Worm (Caenorhabditis elegans): ENCODE data around the gene dmd-3.
A peak's percentile ranks its signal among the peaks of the same experiment; 100 is the strongest.

dmd-3 gene

ce11 chrV:19611675-19612345 is 43.2 kb downstream of the dmd-3 start (continued):
- no peak for TF ChIP-seq tbx-2 (tag; optimal IDR thresholded peaks at IDR 0.05)
- TF ChIP-seq elt-2 (tag; optimal IDR thresholded peaks at IDR 0.05) = no peak
- no peak for TF ChIP-seq fkh-2 (tag; optimal IDR thresholded peaks at IDR 0.05)

ce11 chrV:19610118-19610707 is 44.8 kb downstream of the dmd-3 start:
- peak; percentile 23 for TF ChIP-seq ztf-4 (tag; optimal IDR thresholded peaks at IDR 0.05)
- TF ChIP-seq ztf-11 (tag; optimal IDR thresholded peaks at IDR 0.05) = no peak

- TF ChIP-seq mdl-1 (tag; optimal IDR thresholded peaks at IDR 0.05) = no peak
- no peak for TF ChIP-seq aly-2 (tag; optimal IDR thresholded peaks at IDR 0.05)
- TF ChIP-seq nhr-76 (tag; optimal IDR thresholded peaks at IDR 0.05) = no peak
- TF ChIP-seq elt-2 (tag; optimal IDR thresholded peaks at IDR 0.05) = no peak
- TF ChIP-seq pqm-1 (tag; optimal IDR thresholded peaks at IDR 0.05) = no peak
- TF ChIP-seq eor-1 (tag; optimal IDR thresholded peaks at IDR 0.05) = no peak
- no peak for TF ChIP-seq hmg-11 (tag; optimal IDR thresholded peaks at IDR 0.05)
- TF ChIP-seq nhr-23 (tag; optimal IDR thresholded peaks at IDR 0.05) = no peak
- no peak for TF ChIP-seq nhr-237 (tag; optimal IDR thresholded peaks at IDR 0.05)
- TF ChIP-seq ZK546.5 (tag; optimal IDR thresholded peaks at IDR 0.05) = no peak
- TF ChIP-seq nfya-1 (tag; optimal IDR thresholded peaks at IDR 0.05; ENCODE audit: insufficient read depth) = no peak
- TF ChIP-seq lin-39 (tag; optimal IDR thresholded peaks at IDR 0.05) = no peak
- no peak for TF ChIP-seq egl-27 (tag; optimal IDR thresholded peaks at IDR 0.05)
- TF ChIP-seq lin-15B (tag; optimal IDR thresholded peaks at IDR 0.05) = no peak
- TF ChIP-seq fkh-10 (GFP tag; optimal IDR thresholded peaks at IDR 0.05) = no peak
- no peak for TF ChIP-seq sea-2 (GFP tag; optimal IDR thresholded peaks at IDR 0.05)
- no peak for TF ChIP-seq elt-1 (tag; optimal IDR thresholded peaks at IDR 0.05)
- TF ChIP-seq nhr-77 (tag; optimal IDR thresholded peaks at IDR 0.05) = no peak
- no peak for TF ChIP-seq fos-1 (tag; optimal IDR thresholded peaks at IDR 0.05)
Observed at ce11 chrV:19609194-19609593, 45.9 kb downstream of the dmd-3 start, which contains the start of gene grsp-1. Gene grsp-1 (plus strand): TSS chrV:19609494.

ce11 chrV:19608665-19609064 is 46.4 kb downstream of the dmd-3 start:
- TF ChIP-seq egl-5 (tag; optimal IDR thresholded peaks at IDR 0.05) = no peak
- TF ChIP-seq nhr-43 (tag; optimal IDR thresholded peaks at IDR 0.05; ENCODE audit: poor library complexity, severe bottlenecking) = peak; percentile 1
- no peak for TF ChIP-seq nhr-11 (tag; optimal IDR thresholded peaks at IDR 0.05)
- peak; percentile 2 for TF ChIP-seq nhr-25 (tag; optimal IDR thresholded peaks at IDR 0.05)
- peak; percentile 46 for TF ChIP-seq nhr-23 (tag; optimal IDR thresholded peaks at IDR 0.05)
- TF ChIP-seq elt-3 (tag; optimal IDR thresholded peaks at IDR 0.05) = peak in 1 of 3 experiments; percentile 66

ce11 chrV:19605880-19606279 is 49.2 kb downstream of the dmd-3 start, which contains the start of gene nlp-25:
Gene nlp-25 (plus strand): TSS chrV:19606180.
- TF ChIP-seq mdl-1 (tag; optimal IDR thresholded peaks at IDR 0.05) = no peak
- no peak for TF ChIP-seq unc-62 (GFP tag; optimal IDR thresholded peaks at IDR 0.05)
- TF ChIP-seq mml-1 (tag; optimal IDR thresholded peaks at IDR 0.05) = no peak
- TF ChIP-seq tbx-2 (tag; optimal IDR thresholded peaks at IDR 0.05) = no peak
- no peak for TF ChIP-seq sea-2 (GFP tag; optimal IDR thresholded peaks at IDR 0.05)
- TF ChIP-seq ceh-28 (tag; optimal IDR thresholded peaks at IDR 0.05) = no peak
- TF ChIP-seq nfya-1 (tag; optimal IDR thresholded peaks at IDR 0.05; ENCODE audit: insufficient read depth) = no peak
- TF ChIP-seq aly-2 (tag; optimal IDR thresholded peaks at IDR 0.05) = no peak
- no peak for TF ChIP-seq egl-5 (tag; optimal IDR thresholded peaks at IDR 0.05)
- TF ChIP-seq unc-39 (tag; optimal IDR thresholded peaks at IDR 0.05) = no peak
- no peak for TF ChIP-seq nhr-23 (tag; optimal IDR thresholded peaks at IDR 0.05)
- TF ChIP-seq lin-15B (tag; optimal IDR thresholded peaks at IDR 0.05) = no peak
- TF ChIP-seq lsy-12 (tag; optimal IDR thresholded peaks at IDR 0.05) = no peak
- no peak for TF ChIP-seq daf-12 (tag; optimal IDR thresholded peaks at IDR 0.05)
- no peak for TF ChIP-seq nhr-11 (tag; optimal IDR thresholded peaks at IDR 0.05)
